Fruit fly (Drosophila melanogaster) whole organism, pupa: ENCODE data around the gene elg1.
A peak's percentile ranks its signal among the peaks of the same experiment; 100 is the strongest.

ENCODE experiments used
- CG10348 ChIP-seq: fragments of 200-800 bp; sonication (Bioruptor generic); IDR thresholded peaks from 2 replicates; pipeline ENCODE4 v1.3.6; 2022; ENCODE audit warnings: missing biosample characterization, missing genetic modification characterization
- CG12605 ChIP-seq: fragments of 200-800 bp; sonication (Bioruptor generic); IDR thresholded peaks from 2 replicates; pipeline ENCODE4 v1.3.6; 2022; ENCODE audit warnings: missing biosample characterization, missing genetic modification characterization
- CG13204 ChIP-seq: fragments of 200-800 bp; sonication (Bioruptor generic); optimal IDR thresholded peaks from 2 replicates; lab custom pipeline; 2018; ENCODE audit warnings: missing biosample characterization, mild to moderate bottlenecking, missing genetic modification characterization, moderate library complexity
- CG14655 ChIP-seq: fragments of 200-800 bp; sonication (Bioruptor generic); optimal IDR thresholded peaks from 3 replicates; lab custom pipeline; 2017; ENCODE audit warnings: mild to moderate bottlenecking, missing biosample characterization, missing genetic modification reagents, missing genetic modification characterization
- CG15710 ChIP-seq: fragments of 200-800 bp; sonication (Bioruptor generic); optimal IDR thresholded peaks from 2 replicates; lab custom pipeline; 2018; ENCODE audit warnings: missing biosample characterization, mild to moderate bottlenecking, missing genetic modification characterization, moderate library complexity
- CG17806 ChIP-seq: fragments of 200-800 bp; sonication (Bioruptor generic); optimal IDR thresholded peaks from 2 replicates; lab custom pipeline; 2018; ENCODE audit warnings: missing biosample characterization, mild to moderate bottlenecking, missing genetic modification characterization, moderate library complexity
- CG32121 ChIP-seq: fragments of 200-800 bp; sonication (Bioruptor generic); IDR thresholded peaks from 2 replicates; pipeline ENCODE4 v1.3.6; 2022; ENCODE audit warnings: missing biosample characterization, missing genetic modification characterization
- CG34367 ChIP-seq: fragments of 200-800 bp; sonication (Bioruptor generic); optimal IDR thresholded peaks from 2 replicates; lab custom pipeline; 2018; ENCODE audit warnings: missing biosample characterization, mild to moderate bottlenecking, missing genetic modification characterization
- CG4496 ChIP-seq: fragments of 200-800 bp; sonication (Bioruptor generic); IDR thresholded peaks from 3 replicates; pipeline ENCODE4 v1.3.6; 2022; ENCODE audit warnings: missing biosample characterization, missing genetic modification characterization
- CG8159 ChIP-seq: fragments of 200-800 bp; sonication (Bioruptor generic); optimal IDR thresholded peaks from 3 replicates; lab custom pipeline; 2018; ENCODE audit warnings: missing biosample characterization, mild to moderate bottlenecking, missing genetic modification characterization, moderate library complexity
- CG8301 ChIP-seq: fragments of 200-800 bp; sonication (Bioruptor generic); optimal IDR thresholded peaks from 2 replicates; lab custom pipeline; 2018; ENCODE audit warnings: missing biosample characterization, mild to moderate bottlenecking, missing genetic modification characterization
- CG9948 ChIP-seq: fragments of 200-800 bp; sonication (Bioruptor generic); optimal IDR thresholded peaks from 2 replicates; lab custom pipeline; 2018; ENCODE audit warnings: missing biosample characterization, mild to moderate bottlenecking, missing genetic modification characterization, moderate library complexity
- D1 ChIP-seq: fragments of 200-800 bp; sonication (Bioruptor generic); optimal IDR thresholded peaks from 2 replicates; lab custom pipeline; 2018; ENCODE audit warnings: missing biosample characterization, mild to moderate bottlenecking, missing genetic modification characterization, moderate library complexity
- EcR ChIP-seq: fragments of 200-800 bp; sonication (Bioruptor generic); optimal IDR thresholded peaks from 3 replicates; lab custom pipeline; 2019; ENCODE audit warnings: missing biosample characterization, missing genetic modification characterization, mild to moderate bottlenecking, moderate library complexity, missing genetic modification reagents
- Ets98B ChIP-seq: fragments of 200-800 bp; sonication (Bioruptor generic); IDR thresholded peaks from 2 replicates; pipeline ENCODE4 v1.3.6; 2022; ENCODE audit warnings: missing biosample characterization, missing genetic modification characterization
- Pif1A ChIP-seq: fragments of 200-800 bp; sonication (Bioruptor generic); optimal IDR thresholded peaks from 3 replicates; lab custom pipeline; 2016; ENCODE audit warnings: missing biosample characterization, missing genetic modification characterization
- Pif1B ChIP-seq: fragments of 200-800 bp; sonication (Bioruptor generic); optimal IDR thresholded peaks from 3 replicates; lab custom pipeline; 2016; ENCODE audit warnings: missing biosample characterization, missing genetic modification characterization
- Snoo ChIP-seq: fragments of 200-800 bp; sonication (Bioruptor generic); optimal IDR thresholded peaks from 3 replicates; lab custom pipeline; 2017; ENCODE audit warnings: missing biosample characterization, mild to moderate bottlenecking, missing genetic modification characterization, inconsistent platforms
- fd96Ca ChIP-seq: fragments of 200-800 bp; sonication (Bioruptor generic); IDR thresholded peaks from 3 replicates; pipeline ENCODE4 v1.3.6; 2022; ENCODE audit warnings: missing biosample characterization, missing genetic modification characterization
- gl ChIP-seq: fragments of 200-800 bp; sonication (Bioruptor generic); optimal IDR thresholded peaks from 2 replicates; lab custom pipeline; 2018; ENCODE audit warnings: missing biosample characterization, mild to moderate bottlenecking, missing genetic modification characterization
- rn ChIP-seq: fragments of 200-800 bp; sonication (Bioruptor generic); IDR thresholded peaks from 2 replicates; pipeline ENCODE4 v1.3.6; 2022; ENCODE audit warnings: missing biosample characterization, missing genetic modification characterization

The elg1 gene

dm6 chr3L:16173818-16174601, 42.2 kb downstream of the elg1 start:
- peak; percentile 14 for TF ChIP-seq CG14655
- TF ChIP-seq D1 (tag; lab: Kevin White, UChicago) = peak; percentile 49
- peak; percentile 2 for TF ChIP-seq CG9948 (tag; lab: Kevin White, UChicago)
- peak; percentile 54 for TF ChIP-seq CG8159 (tag; lab: Kevin White, UChicago)
- peak; percentile 77 for TF ChIP-seq EcR (GFP tag; lab: Kevin White, UChicago)
- TF ChIP-seq CG32121 = no peak
- TF ChIP-seq Pif1B = peak; percentile 24
- TF ChIP-seq Pif1A (GFP tag; lab: Kevin White, UChicago) = peak; percentile 1
- TF ChIP-seq CG12605 (GFP tag; lab: Robert Waterston, UW) = no peak
- TF ChIP-seq CG17806 (tag; lab: Kevin White, UChicago) = peak; percentile 30
- TF ChIP-seq gl (tag; lab: Kevin White, UChicago) = peak; percentile 34
- TF ChIP-seq CG13204 (GFP tag; lab: Kevin White, UChicago) = peak; percentile 98
- TF ChIP-seq Ets98B (GFP tag; lab: Robert Waterston, UW) = no peak
- TF ChIP-seq Snoo (tag; lab: Kevin White, UChicago) = peak; percentile 97
- TF ChIP-seq fd96Ca (GFP tag; lab: Robert Waterston, UW) = 0 out of 3 replicates have a peak, but pooled peaks have one; percentile 29
- TF ChIP-seq CG4496 (GFP tag; lab: Robert Waterston, UW) = peak; percentile 42; the same call in 1 of the 3 replicates
- peak; percentile 36 for TF ChIP-seq CG15710 (tag; lab: Kevin White, UChicago)
- TF ChIP-seq CG8301 (tag; lab: Kevin White, UChicago) = no peak
- no peak for TF ChIP-seq rn (GFP tag; lab: Robert Waterston, UW)
- no peak for TF ChIP-seq CG10348
- no peak for TF ChIP-seq CG34367

- TF ChIP-seq D1 (tag; lab: Kevin White, UChicago) (peak; percentile 27), EcR (GFP tag; lab: Kevin White, UChicago) (no peak), Pif1A (GFP tag; lab: Kevin White, UChicago) (no peak), CG17806 (tag; lab: Kevin White, UChicago) (peak; percentile 89), CG15710 (tag; lab: Kevin White, UChicago) (peak; percentile 90), fd96Ca (GFP tag; lab: Robert Waterston, UW) (no peak), rn (GFP tag; lab: Robert Waterston, UW) (no peak), CG9948 (tag; lab: Kevin White, UChicago) (peak; percentile 91), CG34367 (peak; percentile 76), CG10348 (no peak), CG8159 (tag; lab: Kevin White, UChicago) (peak; percentile 93), CG14655 (peak; percentile 60), CG13204 (GFP tag; lab: Kevin White, UChicago) (no peak), CG32121 (no peak), CG4496 (GFP tag; lab: Robert Waterston, UW) (no peak), gl (tag; lab: Kevin White, UChicago) (no peak), CG12605 (GFP tag; lab: Robert Waterston, UW) (no peak), Pif1B (no peak), CG8301 (tag; lab: Kevin White, UChicago) (no peak), Ets98B (GFP tag; lab: Robert Waterston, UW) (no peak)
These were observed 43.0 kb downstream of the elg1 start for dm6 chr3L:16174778-16175177.

dm6 chr3L:16175628-16176263, 43.9 kb downstream of the elg1 start:
- TF ChIP-seq CG17806 (tag; lab: Kevin White, UChicago) = peak; percentile 90
- peak; percentile 56 for TF ChIP-seq CG13204 (GFP tag; lab: Kevin White, UChicago)
- 0 out of 3 replicates have a peak, but pooled peaks have one; percentile 48 for TF ChIP-seq CG4496 (GFP tag; lab: Robert Waterston, UW)
- peak; percentile 84 for TF ChIP-seq CG9948 (tag; lab: Kevin White, UChicago)
- peak; percentile 62 for TF ChIP-seq Snoo (tag; lab: Kevin White, UChicago)
- TF ChIP-seq Ets98B (GFP tag; lab: Robert Waterston, UW) = no peak
- TF ChIP-seq CG8159 (tag; lab: Kevin White, UChicago) = peak; percentile 92
- peak; percentile 45 for TF ChIP-seq D1 (tag; lab: Kevin White, UChicago)
- peak; percentile 49 for TF ChIP-seq CG8301 (tag; lab: Kevin White, UChicago)
- peak; percentile 62 for TF ChIP-seq CG14655
- TF ChIP-seq CG15710 (tag; lab: Kevin White, UChicago) = peak; percentile 84
- peak; percentile 55 for TF ChIP-seq gl (tag; lab: Kevin White, UChicago)
- TF ChIP-seq CG12605 (GFP tag; lab: Robert Waterston, UW) = peak; percentile 46
- no peak for TF ChIP-seq CG10348
- 0 out of 2 replicates have a peak, but pooled peaks have one; percentile 41 for TF ChIP-seq CG32121
- TF ChIP-seq EcR (GFP tag; lab: Kevin White, UChicago) = no peak
- TF ChIP-seq Pif1B = peak; percentile 77
- TF ChIP-seq Pif1A (GFP tag; lab: Kevin White, UChicago) = peak; percentile 86
- TF ChIP-seq rn (GFP tag; lab: Robert Waterston, UW) = no peak
- peak; percentile 79 for TF ChIP-seq CG34367
- TF ChIP-seq fd96Ca (GFP tag; lab: Robert Waterston, UW) = no peak

dm6 chr3L:16176492-16176891, 44.7 kb downstream of the elg1 start:
- TF ChIP-seq CG14655 (peak; percentile 46), CG13204 (GFP tag; lab: Kevin White, UChicago) (no peak), CG15710 (tag; lab: Kevin White, UChicago) (peak; percentile 82), CG34367 (peak; percentile 74), CG17806 (tag; lab: Kevin White, UChicago) (peak; percentile 75), CG32121 (no peak), Pif1A (GFP tag; lab: Kevin White, UChicago) (peak; percentile 44), rn (GFP tag; lab: Robert Waterston, UW) (no peak), fd96Ca (GFP tag; lab: Robert Waterston, UW) (no peak), CG4496 (GFP tag; lab: Robert Waterston, UW) (no peak), EcR (GFP tag; lab: Kevin White, UChicago) (no peak), Snoo (tag; lab: Kevin White, UChicago) (no peak), CG10348 (no peak), CG12605 (GFP tag; lab: Robert Waterston, UW) (no peak), CG9948 (tag; lab: Kevin White, UChicago) (peak; percentile 82), CG8301 (tag; lab: Kevin White, UChicago) (no peak), Ets98B (GFP tag; lab: Robert Waterston, UW) (no peak), Pif1B (peak; percentile 25), gl (tag; lab: Kevin White, UChicago) (no peak), D1 (tag; lab: Kevin White, UChicago) (peak; percentile 70), CG8159 (tag; lab: Kevin White, UChicago) (peak; percentile 89)
